Fruit fly (Drosophila melanogaster) whole organism, embryonic: ENCODE measurements around the gene CG32318.

Experiments used
- Antp ChIP-seq: fragments of 200-800 bp; sonication (Bioruptor generic); optimal IDR thresholded peaks from 3 replicates; lab custom pipeline; 2016; ENCODE audit warnings: missing biosample characterization, missing genetic modification characterization
- Asciz ChIP-seq: fragments of 200-800 bp; sonication (Bioruptor generic); optimal IDR thresholded peaks from 2 replicates; lab custom pipeline; 2017; ENCODE audit warnings: missing biosample characterization, mild to moderate bottlenecking, missing genetic modification characterization, missing genetic modification reagents
- B-H2 ChIP-seq: fragments of 200-800 bp; sonication (Bioruptor generic); optimal IDR thresholded peaks from 2 replicates; lab custom pipeline; 2018; ENCODE audit warnings: missing biosample characterization, mild to moderate bottlenecking, missing genetic modification characterization
- CG11398 ChIP-seq: fragments of 200-800 bp; sonication (Bioruptor generic); optimal IDR thresholded peaks from 2 replicates; lab custom pipeline; 2016; ENCODE audit warnings: missing biosample characterization, missing genetic modification characterization
- CG12071 ChIP-seq: fragments of 200-800 bp; sonication (Bioruptor generic); optimal IDR thresholded peaks from 3 replicates; lab custom pipeline; 2018; ENCODE audit warnings: missing biosample characterization, mild to moderate bottlenecking, missing genetic modification characterization
- CG13123 ChIP-seq: fragments of 200-800 bp; sonication (Bioruptor generic); optimal IDR thresholded peaks from 2 replicates; lab custom pipeline; 2016; ENCODE audit warnings: missing biosample characterization, missing genetic modification characterization
- CG14860 ChIP-seq: fragments of 200-800 bp; sonication (Bioruptor generic); IDR thresholded peaks from 3 replicates; pipeline ENCODE4 v1.3.6; 2022; ENCODE audit warnings: missing biosample characterization, missing genetic modification characterization; ENCODE audit not compliant: partially characterized antibody
- CG14965 ChIP-seq: fragments of 200-800 bp; sonication (Bioruptor generic); optimal IDR thresholded peaks from 2 replicates; lab custom pipeline; 2016; ENCODE audit warnings: missing biosample characterization, missing genetic modification characterization, borderline replicate concordance
- CG15011 ChIP-seq: fragments of 200-800 bp; sonication (Bioruptor generic); optimal IDR thresholded peaks from 3 replicates; lab custom pipeline; 2018; ENCODE audit warnings: missing biosample characterization, mild to moderate bottlenecking, missing genetic modification characterization
- CG1529 ChIP-seq: fragments of 200-800 bp; sonication (Bioruptor generic); optimal IDR thresholded peaks from 3 replicates; lab custom pipeline; 2018; ENCODE audit warnings: missing biosample characterization, missing genetic modification characterization
- CG18262 ChIP-seq: fragments of 200-800 bp; optimal IDR thresholded peaks from 3 replicates; lab custom pipeline; 2019; ENCODE audit warnings: missing biosample characterization, mild to moderate bottlenecking, missing genetic modification characterization, moderate library complexity
- CG30431 ChIP-seq: fragments of 200-800 bp; sonication (Bioruptor generic); optimal IDR thresholded peaks from 2 replicates; lab custom pipeline; 2017; ENCODE audit warnings: missing biosample characterization, missing genetic modification characterization
- CG3163 ChIP-seq: fragments of 200-800 bp; sonication (Bioruptor generic); optimal IDR thresholded peaks from 3 replicates; lab custom pipeline; 2016; ENCODE audit warnings: missing biosample characterization, missing genetic modification characterization
- CG3407 ChIP-seq: fragments of 200-800 bp; sonication (Bioruptor generic); optimal IDR thresholded peaks from 2 replicates; lab custom pipeline; 2018; ENCODE audit warnings: missing biosample characterization, mild to moderate bottlenecking, missing genetic modification characterization
- CG34224 ChIP-seq: fragments of 200-800 bp; sonication (Bioruptor generic); IDR thresholded peaks from 3 replicates; pipeline ENCODE4 v1.3.6; 2022; ENCODE audit warnings: missing biosample characterization, missing genetic modification characterization; ENCODE audit not compliant: partially characterized antibody
- CG34376 ChIP-seq: fragments of 200-800 bp; sonication (Bioruptor generic); optimal IDR thresholded peaks from 2 replicates; lab custom pipeline; 2018; ENCODE audit warnings: missing biosample characterization, mild to moderate bottlenecking, missing genetic modification characterization
- CG4282 ChIP-seq: fragments of 200-800 bp; sonication (Bioruptor generic); optimal IDR thresholded peaks from 2 replicates; lab custom pipeline; 2016; ENCODE audit warnings: missing biosample characterization, missing genetic modification characterization
- CG4730 ChIP-seq: fragments of 200-800 bp; sonication (Bioruptor generic); IDR thresholded peaks from 2 replicates; pipeline ENCODE4 v1.3.6; 2022; ENCODE audit warnings: missing biosample characterization, missing genetic modification characterization
- CG5180 ChIP-seq: fragments of 200-800 bp; sonication (Bioruptor generic); optimal IDR thresholded peaks from 3 replicates; lab custom pipeline; 2017; ENCODE audit warnings: missing biosample characterization, missing genetic modification characterization, mild to moderate bottlenecking, moderate library complexity, missing genetic modification reagents
- CG5245 ChIP-seq: fragments of 200-800 bp; sonication (Bioruptor generic); optimal IDR thresholded peaks from 3 replicates; lab custom pipeline; 2016; ENCODE audit warnings: missing biosample characterization, missing genetic modification characterization
- CG5953 ChIP-seq: fragments of 200-800 bp; sonication (Bioruptor generic); IDR thresholded peaks from 2 replicates; pipeline ENCODE4 v1.3.6; 2022; ENCODE audit warnings: missing biosample characterization, missing genetic modification characterization
- CG6683 ChIP-seq: fragments of 200-800 bp; sonication (Bioruptor generic); optimal IDR thresholded peaks from 2 replicates; lab custom pipeline; 2017; ENCODE audit warnings: missing biosample characterization, mild to moderate bottlenecking, missing genetic modification characterization, missing genetic modification reagents
- CG6689 ChIP-seq: fragments of 200-800 bp; sonication (Bioruptor generic); IDR thresholded peaks from 2 replicates; pipeline ENCODE4 v1.3.6; 2022; ENCODE audit warnings: missing biosample characterization, missing genetic modification characterization
- CG7786 ChIP-seq: fragments of 200-800 bp; sonication (Bioruptor generic); optimal IDR thresholded peaks from 2 replicates; lab custom pipeline; 2016; ENCODE audit warnings: missing biosample characterization, missing genetic modification characterization
- CG9609 ChIP-seq: fragments of 200-800 bp; sonication (Bioruptor generic); optimal IDR thresholded peaks from 3 replicates; lab custom pipeline; 2016; ENCODE audit warnings: missing biosample characterization, missing genetic modification characterization
- CG9876 ChIP-seq: fragments of 200-800 bp; sonication (Bioruptor generic); optimal IDR thresholded peaks from 2 replicates; lab custom pipeline; 2016; ENCODE audit warnings: missing biosample characterization, missing genetic modification characterization
- CoRest ChIP-seq: fragments of 200-800 bp; sonication (Bioruptor generic); optimal IDR thresholded peaks from 3 replicates; lab custom pipeline; 2018; ENCODE audit warnings: missing biosample characterization, mild to moderate bottlenecking, missing genetic modification characterization, moderate library complexity
- D19A ChIP-seq: fragments of 200-800 bp; optimal IDR thresholded peaks from 3 replicates; lab custom pipeline; 2019; ENCODE audit warnings: missing biosample characterization, mild to moderate bottlenecking, missing genetic modification characterization, moderate library complexity
- Hmx ChIP-seq: fragments of 200-800 bp; sonication (Bioruptor generic); optimal IDR thresholded peaks from 2 replicates; lab custom pipeline; 2016; ENCODE audit warnings: missing biosample characterization, missing genetic modification characterization
- Hr3 ChIP-seq: fragments of 200-800 bp; sonication (Bioruptor generic); optimal IDR thresholded peaks from 3 replicates; lab custom pipeline; 2016; ENCODE audit warnings: missing biosample characterization, missing genetic modification characterization
- Hr78 ChIP-seq, 2 experiments: fragments of 200-800 bp in 1 of 2; fragments of >200 bp in 1 of 2; sonication (Bioruptor generic) in 1 of 2; optimal IDR thresholded peaks; 2 replicates each; lab custom pipeline; 2017 to 2019; ENCODE audit warnings: missing biosample characterization in 2 of 2, missing genetic modification characterization in 2 of 2, mild to moderate bottlenecking in 1 of 2, moderate library complexity in 1 of 2
- Meics ChIP-seq: fragments of 200-800 bp; sonication (Bioruptor generic); optimal IDR thresholded peaks from 2 replicates; lab custom pipeline; 2017; ENCODE audit warnings: missing biosample characterization, mild to moderate bottlenecking, missing genetic modification characterization
- Mes4 ChIP-seq: fragments of 200-800 bp; sonication (Bioruptor generic); optimal IDR thresholded peaks from 2 replicates; lab custom pipeline; 2016; ENCODE audit warnings: missing biosample characterization, missing genetic modification characterization
- Mrtf ChIP-seq: fragments of 200-800 bp; sonication (Bioruptor generic); IDR thresholded peaks from 3 replicates; pipeline ENCODE4 v1.3.6; 2022; ENCODE audit warnings: missing biosample characterization, missing genetic modification characterization
- Myb ChIP-seq: fragments of 200-800 bp; sonication (Bioruptor generic); optimal IDR thresholded peaks from 2 replicates; lab custom pipeline; 2016; ENCODE audit warnings: missing biosample characterization, missing genetic modification characterization
- NC2α ChIP-seq: fragments of 200-800 bp; sonication (Bioruptor generic); optimal IDR thresholded peaks from 2 replicates; lab custom pipeline; 2016; ENCODE audit warnings: missing biosample characterization, missing genetic modification characterization
- Nf-YC ChIP-seq: fragments of 200-800 bp; optimal IDR thresholded peaks from 3 replicates; lab custom pipeline; 2019; ENCODE audit warnings: missing biosample characterization, mild to moderate bottlenecking, missing genetic modification characterization, moderate library complexity
- NfI ChIP-seq: fragments of 200-800 bp; sonication (Bioruptor generic); optimal IDR thresholded peaks from 3 replicates; lab custom pipeline; 2018; ENCODE audit warnings: missing biosample characterization, mild to moderate bottlenecking, missing genetic modification characterization, moderate library complexity
- Ravus ChIP-seq: fragments of 200-800 bp; sonication (Bioruptor generic); IDR thresholded peaks from 2 replicates; pipeline ENCODE4 v1.3.6; 2022; ENCODE audit warnings: missing biosample characterization, missing genetic modification characterization
- Xbp1 ChIP-seq: fragments of 200-800 bp; sonication (Bioruptor generic); optimal IDR thresholded peaks from 3 replicates; lab custom pipeline; 2016; ENCODE audit warnings: missing biosample characterization, mild to moderate bottlenecking, missing genetic modification characterization
- YL-1 ChIP-seq: fragments of 200-800 bp; sonication (Bioruptor generic); optimal IDR thresholded peaks from 3 replicates; lab custom pipeline; 2017; ENCODE audit warnings: missing biosample characterization, mild to moderate bottlenecking, missing genetic modification characterization
- cad ChIP-seq: fragments of >200 bp; optimal IDR thresholded peaks from 2 replicates; lab custom pipeline; 2017; ENCODE audit warnings: missing biosample characterization, missing genetic modification characterization
- gem ChIP-seq: fragments of 200-800 bp; sonication (Bioruptor generic); optimal IDR thresholded peaks from 2 replicates; lab custom pipeline; 2019; ENCODE audit warnings: missing biosample characterization, mild to moderate bottlenecking, missing genetic modification characterization, moderate library complexity
- gfzf ChIP-seq: fragments of 200-800 bp; sonication (Bioruptor generic); optimal IDR thresholded peaks from 2 replicates; lab custom pipeline; 2016; ENCODE audit warnings: missing biosample characterization, mild to moderate bottlenecking, missing genetic modification characterization, moderate library complexity
- jigr1 ChIP-seq: fragments of 200-800 bp; sonication (Bioruptor generic); IDR thresholded peaks from 3 replicates; pipeline ENCODE4 v1.3.6; 2022; ENCODE audit warnings: missing biosample characterization, missing genetic modification characterization
- nom ChIP-seq: fragments of 200-800 bp; sonication (Bioruptor generic); optimal IDR thresholded peaks from 2 replicates; lab custom pipeline; 2017; ENCODE audit warnings: missing biosample characterization, missing genetic modification characterization, mild to moderate bottlenecking, moderate library complexity, missing genetic modification reagents
- psq ChIP-seq: fragments of 200-800 bp; sonication (Bioruptor generic); optimal IDR thresholded peaks from 2 replicates; lab custom pipeline; 2017; ENCODE audit warnings: missing biosample characterization, missing genetic modification characterization
- slbo ChIP-seq: fragments of 200-800 bp; sonication (Bioruptor generic); IDR thresholded peaks from 2 replicates; pipeline ENCODE4 v1.3.6; 2022; ENCODE audit warnings: missing biosample characterization, missing genetic modification characterization
- zen ChIP-seq: fragments of 200-800 bp; sonication (Bioruptor generic); optimal IDR thresholded peaks from 3 replicates; lab custom pipeline; 2018; ENCODE audit warnings: missing biosample characterization, mild to moderate bottlenecking, missing genetic modification characterization, moderate library complexity
- zf30C ChIP-seq: fragments of 200-800 bp; sonication (Bioruptor generic); optimal IDR thresholded peaks from 3 replicates; lab custom pipeline; 2018; ENCODE audit warnings: missing biosample characterization, mild to moderate bottlenecking, missing genetic modification characterization

The CG32318 gene

dm6 chr3L:1247627-1248295, 1.0 kb upstream of the CG32318 start, which contains the start of the genes Psf1 and Sac1 (continued):
- TF ChIP-seq CG4730 (GFP tag; lab: Robert Waterston, UW) (no peak), CG7786 (peak; percentile 55), nom (no peak), CG5245 (GFP tag; lab: Kevin White, UChicago) (peak; percentile 22), CG5953 (GFP tag; lab: Robert Waterston, UW) (no peak), CG14965 (GFP tag; lab: Kevin White, UChicago) (no peak), Ravus (GFP tag; lab: Robert Waterston, UW) (no peak), Mrtf (GFP tag; lab: Robert Waterston, UW) (no peak), gfzf (GFP tag; lab: Kevin White, UChicago) (peak; percentile 56), CG11398 (GFP tag; lab: Kevin White, UChicago) (no peak), jigr1 (GFP tag; lab: Robert Waterston, UW) (no peak), CG9609 (peak; percentile 36), Hr78 (GFP tag; optimal IDR thresholded peaks at IDR 0.05; lab: Kevin White, UChicago) (no peak), Hmx (no peak), CG6683 (GFP tag; lab: Kevin White, UChicago) (no peak), CG12071 (GFP tag; lab: Kevin White, UChicago) (no peak), slbo (peak; percentile 64), CG34224 (GFP tag; lab: Robert Waterston, UW) (peak; percentile 79), CG15011 (GFP tag; lab: Kevin White, UChicago) (no peak), Asciz (GFP tag; lab: Kevin White, UChicago) (no peak), CG1529 (no peak), D19A (no peak), NfI (peak; percentile 53), CG18262 (tag; lab: Kevin White, UChicago) (peak; percentile 48), cad (no peak), Antp (GFP tag; lab: Kevin White, UChicago) (peak; percentile 72), Nf-YC (no peak), Meics (GFP tag; lab: Kevin White, UChicago) (peak; percentile 23), CG3163 (GFP tag; lab: Kevin White, UChicago) (peak; percentile 32), gem (tag; lab: Kevin White, UChicago) (no peak), CG5180 (GFP tag; lab: Kevin White, UChicago) (no peak), YL-1 (GFP tag; lab: Kevin White, UChicago) (peak; percentile 69), CG13123 (GFP tag; lab: Kevin White, UChicago) (no peak), Myb (GFP tag; lab: Kevin White, UChicago) (peak; percentile 35), Mes4 (GFP tag; lab: Kevin White, UChicago) (peak; percentile 35), B-H2 (no peak), Hr3 (GFP tag; lab: Kevin White, UChicago) (peak; percentile 21), CoRest (tag; lab: Kevin White, UChicago) (peak; percentile 71), CG14860 (GFP tag; lab: Robert Waterston, UW) (peak; percentile 80), Xbp1 (GFP tag; lab: Kevin White, UChicago) (peak; percentile 70), CG34376 (no peak), psq (no peak), CG6689 (GFP tag; lab: Robert Waterston, UW) (peak; percentile 41; the same call in 1 of the 2 replicates), zf30C (GFP tag; lab: Kevin White, UChicago) (no peak), zen (peak; percentile 22), CG4282 (no peak), NC2α (no peak), CG30431 (GFP tag; lab: Kevin White, UChicago) (no peak), CG9876 (peak; percentile 24), CG3407 (GFP tag; lab: Kevin White, UChicago) (no peak)
